Worm (Caenorhabditis elegans): ENCODE results near the gene T07C4.12.
"Not testable (repeated sequence)": the region's sequence is repeated elsewhere in the genome, so short reads cannot be mapped to it uniquely, and the experiment has no call there.

DNA sequence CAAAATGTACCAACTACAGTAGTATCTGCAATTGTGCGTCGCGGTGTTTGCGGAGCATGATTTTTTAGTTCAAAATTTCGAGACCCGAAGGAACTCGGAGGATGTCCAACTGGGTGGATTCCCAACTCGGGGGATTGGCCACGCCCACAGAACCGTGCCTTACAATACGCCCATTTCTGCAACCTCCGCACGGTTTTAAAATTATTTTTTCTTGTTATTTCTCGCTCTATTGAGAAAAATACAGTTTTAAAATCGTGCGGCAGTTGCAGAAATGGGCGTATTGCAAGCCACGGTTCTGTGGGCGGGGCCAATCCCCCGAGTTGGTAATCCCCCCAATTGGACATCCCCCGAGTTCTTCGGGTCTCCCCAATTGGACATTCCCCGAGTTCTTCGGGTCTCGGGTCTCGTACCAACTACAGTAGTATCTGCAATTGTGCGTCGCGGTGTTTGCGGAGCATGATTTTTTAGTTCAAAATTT is 12.2 kb downstream of the T07C4.12 start:
- TF ChIP-seq mep-1 (tag; optimal IDR thresholded peaks at IDR 0.05); unc-130 (tag; optimal IDR thresholded peaks at IDR 0.05); lin-14 (GFP tag; optimal IDR thresholded peaks at IDR 0.05); nhr-12 (tag; optimal IDR thresholded peaks at IDR 0.05); ceh-82 (tag; optimal IDR thresholded peaks at IDR 0.05); nhr-11 (tag; optimal IDR thresholded peaks at IDR 0.05): not testable (repeated sequence)
